Worm (Caenorhabditis elegans) whole organism, L3 larva: ENCODE measurements around the gene srh-113.

Experiments
- aly-2 ChIP-seq: fragments of 150-350 bp; optimal IDR thresholded peaks from 2 replicates; lab custom pipeline; 2014; ENCODE audit warnings: missing biosample characterization, missing genetic modification characterization
- ceh-9 ChIP-seq: sonication (generic microtip); optimal IDR thresholded peaks from 2 replicates; lab custom pipeline; 2018; ENCODE audit warnings: missing biosample characterization, missing genetic modification characterization
- elt-2 ChIP-seq: sonication (generic microtip); optimal IDR thresholded peaks from 2 replicates; lab custom pipeline; 2016; ENCODE audit warnings: missing genetic modification reagents, mild to moderate bottlenecking, missing genetic modification characterization, missing compliant biosample characterization
- elt-3 ChIP-seq, 3 experiments: fragments of 150-350 bp in 1 of 3; sonication (generic microtip) in 2 of 3; optimal IDR thresholded peaks; 2 replicates in 2 of 3; 4 replicates in 1 of 3; lab custom pipeline; 2014 to 2017; ENCODE audit warnings: missing biosample characterization in 3 of 3, missing genetic modification characterization in 3 of 3
- nhr-11 ChIP-seq: fragments of 150-350 bp; optimal IDR thresholded peaks from 2 replicates; lab custom pipeline; 2014; ENCODE audit warnings: missing biosample characterization, missing genetic modification characterization
- nhr-28 ChIP-seq: fragments of 150-350 bp; optimal IDR thresholded peaks from 2 replicates; lab custom pipeline; 2014; ENCODE audit warnings: missing biosample characterization, missing genetic modification characterization
- unc-62 ChIP-seq: fragments of 150-350 bp; sonication (generic microtip); optimal IDR thresholded peaks from 4 replicates; lab custom pipeline; 2014; ENCODE audit warnings: missing biosample characterization, missing genetic modification reagents, missing genetic modification characterization

ce11 chrV:17232403-17232802 lies 19.6 kb downstream of the srh-113 start:
- TF ChIP-seq ceh-9 (tag; lab: Kevin White, UChicago): no peak
- no peak for TF ChIP-seq elt-2 (tag; lab: Kevin White, UChicago)
- TF ChIP-seq nhr-11 (tag; lab: Kevin White, UChicago): no peak
- no peak for TF ChIP-seq elt-3 (tag; optimal IDR thresholded peaks at IDR 0.05; lab: Kevin White, UChicago)
- TF ChIP-seq unc-62 (GFP tag; lab: Kevin White, UChicago): no peak
- TF ChIP-seq nhr-28: no peak
- no peak for TF ChIP-seq aly-2
